Worm (Caenorhabditis elegans) whole organism, L1 larva: ENCODE data around the gene ceh-76.
A peak's percentile ranks its signal among the peaks of the same experiment; 100 is the strongest.

Experiments used
- ces-1 ChIP-seq: fragments of 150-350 bp; optimal IDR thresholded peaks from 2 replicates; lab custom pipeline; 2014; ENCODE audit warnings: missing biosample characterization, missing genetic modification reagents, missing genetic modification characterization
- dpl-1 ChIP-seq, 3 experiments: fragments of 150-350 bp in 2 of 3; sonication (generic microtip) in 1 of 3; optimal IDR thresholded peaks; 2 replicates each; lab custom pipeline; 2014 to 2017; ENCODE audit warnings: missing biosample characterization in 3 of 3, missing genetic modification characterization in 3 of 3, missing genetic modification reagents in 3 of 3
- lin-39 ChIP-seq: fragments of 150-350 bp; optimal IDR thresholded peaks from 2 replicates; lab custom pipeline; 2014; ENCODE audit warnings: missing biosample characterization, missing genetic modification reagents, missing genetic modification characterization
- rnt-1 ChIP-seq: sonication (generic microtip); optimal IDR thresholded peaks from 2 replicates; lab custom pipeline; 2016; ENCODE audit warnings: mild to moderate bottlenecking, missing genetic modification characterization, moderate library complexity, missing compliant biosample characterization

DNA sequence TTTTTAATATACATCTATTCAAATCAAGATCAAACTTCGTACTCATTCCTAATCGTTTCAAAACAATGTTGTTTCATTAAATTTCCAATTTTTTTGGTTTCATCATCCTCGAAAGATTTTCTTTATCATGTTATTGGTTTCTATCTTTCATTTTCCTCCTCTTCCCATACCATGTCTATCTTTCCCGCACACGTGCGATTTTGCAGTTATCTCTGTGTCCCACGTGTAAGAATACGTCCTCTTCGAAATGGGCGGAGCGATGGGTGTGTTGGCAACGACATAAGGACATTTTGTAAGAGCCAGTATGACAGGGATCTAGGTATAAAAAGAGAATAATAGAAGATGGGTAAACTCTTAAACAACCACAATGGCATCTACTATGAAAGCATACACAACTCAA lies 31.9 kb upstream of the ceh-76 start, which contains the start of gene F43H9.4:
- peak in 1 of 3 experiments; percentile 9 for TF ChIP-seq dpl-1 (GFP tag; optimal IDR thresholded peaks at IDR 0.05; lab: Kevin White, UChicago)
- no peak for TF ChIP-seq ces-1 (GFP tag; lab: Kevin White, UChicago)
- TF ChIP-seq rnt-1 = no peak
- TF ChIP-seq lin-39 (tag; lab: Kevin White, UChicago) = no peak
